Worm (Caenorhabditis elegans) whole organism, L2 larva: Measurements from ENCODE around the gene F33A8.7.

ENCODE experiments used
- C34F6.9 ChIP-seq: fragments of 150-350 bp; optimal IDR thresholded peaks from 2 replicates; lab custom pipeline; 2014; ENCODE audit warnings: missing biosample characterization, missing genetic modification characterization
- Y55F3AM.14 ChIP-seq: fragments of 200-800 bp; sonication (Bioruptor generic); optimal IDR thresholded peaks from 2 replicates; lab custom pipeline; 2018; ENCODE audit warnings: mild to moderate bottlenecking, missing genetic modification characterization, missing compliant biosample characterization
- ZK546.5 ChIP-seq: sonication (generic microtip); optimal IDR thresholded peaks from 2 replicates; lab custom pipeline; 2017; ENCODE audit warnings: missing biosample characterization, missing genetic modification characterization
- aly-2 ChIP-seq: fragments of 150-350 bp; optimal IDR thresholded peaks from 2 replicates; lab custom pipeline; 2014; ENCODE audit warnings: missing biosample characterization, missing genetic modification characterization
- ama-1 ChIP-seq: fragments of 150-350 bp; optimal IDR thresholded peaks from 2 replicates; lab custom pipeline; 2018; ENCODE audit warnings: inconsistent platforms
- blmp-1 ChIP-seq: sonication (generic microtip); optimal IDR thresholded peaks from 2 replicates; lab custom pipeline; 2017; ENCODE audit warnings: missing genetic modification characterization, mild to moderate bottlenecking, missing compliant biosample characterization, antibody characterized with exemption, moderate library complexity; ENCODE audit not compliant: insufficient read depth
- ceh-16 ChIP-seq: fragments of 150-350 bp; optimal IDR thresholded peaks from 2 replicates; lab custom pipeline; 2014; ENCODE audit warnings: missing biosample characterization, missing genetic modification characterization
- ceh-82 ChIP-seq: fragments of 150-350 bp; optimal IDR thresholded peaks from 2 replicates; lab custom pipeline; 2014; ENCODE audit warnings: missing biosample characterization, missing genetic modification characterization
- crh-2 ChIP-seq: sonication (generic microtip); optimal IDR thresholded peaks from 2 replicates; lab custom pipeline; 2017; ENCODE audit warnings: missing biosample characterization, missing genetic modification characterization
- dmd-4 ChIP-seq: sonication (generic microtip); optimal IDR thresholded peaks from 2 replicates; lab custom pipeline; 2017; ENCODE audit warnings: missing biosample characterization, missing genetic modification characterization
- egl-27 ChIP-seq: sonication (generic microtip); optimal IDR thresholded peaks from 3 replicates; lab custom pipeline; 2017; ENCODE audit warnings: missing biosample characterization, missing genetic modification reagents, missing genetic modification characterization
- elt-1 ChIP-seq: fragments of 150-350 bp; optimal IDR thresholded peaks from 2 replicates; lab custom pipeline; 2014; ENCODE audit warnings: missing biosample characterization, missing genetic modification characterization
- fos-1 ChIP-seq: fragments of 150-350 bp; optimal IDR thresholded peaks from 2 replicates; lab custom pipeline; 2014; ENCODE audit warnings: missing biosample characterization, missing genetic modification characterization
- lin-11 ChIP-seq: fragments of 150-350 bp; sonication (generic microtip); optimal IDR thresholded peaks from 2 replicates; lab custom pipeline; 2014; ENCODE audit warnings: missing biosample characterization, missing genetic modification characterization, inconsistent platforms, mixed read lengths
- lin-13 ChIP-seq: fragments of 150-350 bp; optimal IDR thresholded peaks from 2 replicates; lab custom pipeline; 2014; ENCODE audit warnings: missing biosample characterization, missing genetic modification reagents, missing genetic modification characterization
- lin-39 ChIP-seq: fragments of 150-350 bp; optimal IDR thresholded peaks from 2 replicates; lab custom pipeline; 2014; ENCODE audit warnings: missing biosample characterization, missing genetic modification reagents, missing genetic modification characterization
- lsy-2 ChIP-seq, 2 experiments: fragments of 150-350 bp in 1 of 2; sonication (generic microtip) in 1 of 2; optimal IDR thresholded peaks; 2 replicates each; lab custom pipeline; 2014 to 2017; ENCODE audit warnings: missing biosample characterization in 2 of 2, missing genetic modification characterization in 2 of 2
- nhr-10 ChIP-seq: sonication (generic microtip); optimal IDR thresholded peaks from 2 replicates; lab custom pipeline; 2017; ENCODE audit warnings: missing biosample characterization, missing genetic modification characterization
- nhr-11 ChIP-seq: fragments of 150-350 bp; optimal IDR thresholded peaks from 2 replicates; lab custom pipeline; 2014; ENCODE audit warnings: missing biosample characterization, missing genetic modification characterization
- nhr-12 ChIP-seq: fragments of 150-350 bp; optimal IDR thresholded peaks from 2 replicates; lab custom pipeline; 2014; ENCODE audit warnings: missing biosample characterization, missing genetic modification characterization
- nhr-129 ChIP-seq: fragments of 150-350 bp; optimal IDR thresholded peaks from 2 replicates; lab custom pipeline; 2014; ENCODE audit warnings: missing biosample characterization, missing genetic modification characterization
- nhr-21 ChIP-seq: fragments of 150-350 bp; optimal IDR thresholded peaks from 2 replicates; lab custom pipeline; 2014; ENCODE audit warnings: missing biosample characterization, missing genetic modification characterization
- nhr-23 ChIP-seq: fragments of 150-350 bp; optimal IDR thresholded peaks from 2 replicates; lab custom pipeline; 2014; ENCODE audit warnings: missing biosample characterization, missing genetic modification reagents, missing genetic modification characterization
- nhr-237 ChIP-seq: fragments of 150-350 bp; optimal IDR thresholded peaks from 2 replicates; lab custom pipeline; 2014; ENCODE audit warnings: missing biosample characterization, missing genetic modification characterization
- nhr-77 ChIP-seq: fragments of 150-350 bp; optimal IDR thresholded peaks from 2 replicates; lab custom pipeline; 2014; ENCODE audit warnings: missing biosample characterization, missing genetic modification characterization
- skn-1 ChIP-seq: sonication (generic microtip); optimal IDR thresholded peaks from 2 replicates; lab custom pipeline; 2017; ENCODE audit warnings: missing biosample characterization, missing genetic modification characterization
- unc-39 ChIP-seq: fragments of 150-350 bp; optimal IDR thresholded peaks from 2 replicates; lab custom pipeline; 2014; ENCODE audit warnings: missing biosample characterization, missing genetic modification characterization
- unc-55 ChIP-seq: fragments of 150-350 bp; sonication (generic microtip); optimal IDR thresholded peaks from 3 replicates; lab custom pipeline; 2014; ENCODE audit warnings: missing biosample characterization, missing genetic modification reagents, missing genetic modification characterization
- zag-1 ChIP-seq: fragments of 150-350 bp; optimal IDR thresholded peaks from 2 replicates; lab custom pipeline; 2014; ENCODE audit warnings: missing biosample characterization, missing genetic modification characterization
- ztf-11 ChIP-seq: sonication (generic microtip); optimal IDR thresholded peaks from 2 replicates; lab custom pipeline; 2017; ENCODE audit warnings: missing biosample characterization, missing genetic modification characterization

Gene F33A8.7

DNA sequence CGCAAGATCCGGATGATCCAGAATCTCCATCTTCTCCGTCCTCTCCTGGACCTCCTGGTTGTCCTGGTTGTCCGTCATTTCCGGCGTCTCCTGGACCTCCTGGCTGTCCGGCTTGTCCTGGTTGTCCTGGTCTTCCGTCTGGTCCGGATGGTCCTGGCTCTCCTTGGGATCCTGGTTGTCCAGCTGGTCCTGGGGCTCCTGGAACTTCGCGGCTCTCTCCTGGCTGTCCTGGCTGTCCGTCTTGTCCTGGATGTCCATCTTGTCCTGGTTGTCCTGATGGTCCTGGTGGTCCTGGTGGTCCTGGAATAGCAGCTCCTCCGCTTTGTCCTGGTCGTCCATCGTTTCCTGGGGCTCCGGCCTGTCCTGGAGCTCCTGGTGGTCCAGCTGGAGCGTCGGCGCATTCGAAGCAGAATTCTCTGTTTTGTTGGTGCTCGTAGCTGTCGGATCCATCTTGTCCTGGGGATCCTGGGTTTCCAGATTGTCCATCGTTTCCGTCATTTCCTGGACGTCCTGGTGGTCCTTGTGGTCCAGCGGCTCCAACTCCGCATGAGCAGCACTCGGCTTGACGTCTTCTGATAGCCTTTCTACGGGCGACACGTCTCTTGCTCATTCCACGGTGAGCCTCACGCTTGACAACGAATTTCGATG is 12.8 kb downstream of the F33A8.7 start:
- TF ChIP-seq egl-27 (tag; lab: Kevin White, UChicago) (no peak), fos-1 (tag; lab: Kevin White, UChicago) (no peak), unc-39 (tag; lab: Kevin White, UChicago) (no peak), nhr-21 (tag; lab: Kevin White, UChicago) (no peak), nhr-10 (no peak), elt-1 (tag; lab: Kevin White, UChicago) (no peak), nhr-11 (no peak), Y55F3AM.14 (GFP tag; lab: Kevin White, UChicago) (no peak), ZK546.5 (tag; lab: Kevin White, UChicago) (no peak), crh-2 (tag; lab: Kevin White, UChicago) (no peak), lsy-2 (tag; optimal IDR thresholded peaks at IDR 0.05; lab: Kevin White, UChicago) (no peak), zag-1 (no peak), lin-13 (no peak), nhr-237 (tag; lab: Kevin White, UChicago) (no peak)
- TF ChIP-seq, all 48 proteins: peak for 0

DNA sequence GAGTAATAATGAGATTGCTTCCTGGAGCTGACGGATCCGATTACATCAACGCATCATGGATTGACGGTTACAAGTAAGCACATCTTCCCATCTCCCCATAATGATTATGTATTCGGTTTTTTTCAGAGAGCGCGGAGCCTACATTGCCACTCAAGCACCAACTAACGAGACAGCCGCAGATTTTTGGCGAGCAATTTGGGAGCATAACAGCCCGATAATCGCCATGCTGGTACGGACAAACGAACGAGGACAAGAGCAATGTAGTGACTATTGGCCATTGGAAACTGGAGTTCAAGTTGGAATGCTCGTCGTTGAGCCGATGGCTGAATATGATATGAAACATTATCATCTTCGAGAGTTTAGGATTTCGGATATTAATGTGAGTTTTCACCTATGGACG is 14.6 kb downstream of the F33A8.7 start:
- no peak for TF ChIP-seq crh-2 (tag; lab: Kevin White, UChicago)
- no peak for TF ChIP-seq ama-1 (lab: Kevin White, UChicago)
- no peak for TF ChIP-seq blmp-1 (tag; lab: Kevin White, UChicago)
- TF ChIP-seq C34F6.9, result no peak
- TF ChIP-seq nhr-12 (tag; lab: Kevin White, UChicago), result no peak

DNA sequence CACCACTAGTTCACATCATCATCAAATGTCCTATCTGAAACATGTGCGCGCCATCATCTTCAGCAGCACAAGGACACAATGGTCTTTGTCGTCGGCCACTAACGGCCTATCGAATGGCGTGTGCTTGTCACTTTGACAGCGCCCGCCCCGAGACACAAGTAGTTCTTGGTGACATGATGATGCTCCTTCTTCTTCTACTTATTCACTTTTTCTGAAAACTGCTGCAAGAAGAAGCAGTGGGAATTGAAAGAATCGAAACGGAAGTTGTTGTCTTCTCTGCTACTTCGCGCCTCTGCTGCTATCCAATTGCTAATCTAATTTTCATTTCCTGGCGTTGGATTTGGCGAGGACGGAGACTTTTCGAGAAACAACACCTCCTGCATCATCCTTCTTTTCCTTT is 21.1 kb downstream of the F33A8.7 start:
- no peak for TF ChIP-seq ceh-82 (tag; lab: Kevin White, UChicago)
- peak; percentile 6 for TF ChIP-seq nhr-129 (tag; lab: Kevin White, UChicago)
- TF ChIP-seq Y55F3AM.14 (GFP tag; lab: Kevin White, UChicago), result no peak
- TF ChIP-seq unc-39 (tag; lab: Kevin White, UChicago), result no peak
- no peak for TF ChIP-seq aly-2 (tag; lab: Kevin White, UChicago)
- peak; percentile 2 for TF ChIP-seq lin-39 (tag; lab: Kevin White, UChicago)

DNA sequence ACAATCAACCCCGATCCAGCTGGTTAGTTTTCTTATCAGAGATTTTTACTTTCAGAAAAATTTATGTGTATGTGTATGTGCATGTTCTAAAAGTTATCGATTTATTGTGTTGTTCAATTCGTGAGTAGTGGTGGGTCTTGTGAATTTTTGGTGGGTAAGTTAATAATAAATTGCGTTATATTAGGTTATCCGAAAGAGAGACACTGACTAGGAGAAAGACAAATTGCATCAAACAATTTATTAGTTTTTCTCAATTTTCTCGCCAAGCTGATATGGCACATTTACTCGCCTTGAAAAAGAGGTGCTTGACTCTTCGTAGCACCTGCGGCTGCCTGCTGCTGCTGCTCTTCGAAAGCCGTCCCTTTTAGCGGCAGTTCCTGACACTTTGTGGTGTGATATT is 26.4 kb downstream of the F33A8.7 start:
- TF ChIP-seq ztf-11 (tag; lab: Kevin White, UChicago) (no peak), lin-39 (tag; lab: Kevin White, UChicago) (no peak)

DNA sequence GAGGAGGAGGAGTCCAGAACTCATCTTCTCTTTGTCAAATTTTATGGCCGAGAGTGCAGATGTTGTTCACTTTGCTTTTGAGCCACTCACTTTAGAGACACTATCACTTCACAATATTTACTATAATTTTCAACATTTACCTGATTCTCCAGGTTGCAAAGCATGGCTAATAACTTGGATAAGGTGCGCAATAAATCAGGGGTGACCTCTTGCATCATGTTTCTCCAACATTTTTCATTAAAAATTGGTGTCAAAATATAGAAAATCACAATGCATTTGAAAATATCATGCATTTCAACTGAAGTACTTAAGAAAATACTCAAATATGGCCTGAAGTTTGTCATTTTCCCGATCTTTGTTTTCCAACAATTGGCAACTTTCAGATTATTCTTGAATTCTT is 29.9 kb downstream of the F33A8.7 start:
- TF ChIP-seq lin-39 (tag; lab: Kevin White, UChicago) (no peak), fos-1 (tag; lab: Kevin White, UChicago) (no peak), dmd-4 (no peak), nhr-11 (no peak), lin-11 (tag; lab: Kevin White, UChicago) (no peak), ZK546.5 (tag; lab: Kevin White, UChicago) (no peak), Y55F3AM.14 (GFP tag; lab: Kevin White, UChicago) (no peak), aly-2 (tag; lab: Kevin White, UChicago) (no peak), nhr-23 (tag; lab: Kevin White, UChicago) (no peak), nhr-77 (tag; lab: Kevin White, UChicago) (no peak), skn-1 (no peak), ztf-11 (tag; lab: Kevin White, UChicago) (no peak), egl-27 (tag; lab: Kevin White, UChicago) (no peak)

DNA sequence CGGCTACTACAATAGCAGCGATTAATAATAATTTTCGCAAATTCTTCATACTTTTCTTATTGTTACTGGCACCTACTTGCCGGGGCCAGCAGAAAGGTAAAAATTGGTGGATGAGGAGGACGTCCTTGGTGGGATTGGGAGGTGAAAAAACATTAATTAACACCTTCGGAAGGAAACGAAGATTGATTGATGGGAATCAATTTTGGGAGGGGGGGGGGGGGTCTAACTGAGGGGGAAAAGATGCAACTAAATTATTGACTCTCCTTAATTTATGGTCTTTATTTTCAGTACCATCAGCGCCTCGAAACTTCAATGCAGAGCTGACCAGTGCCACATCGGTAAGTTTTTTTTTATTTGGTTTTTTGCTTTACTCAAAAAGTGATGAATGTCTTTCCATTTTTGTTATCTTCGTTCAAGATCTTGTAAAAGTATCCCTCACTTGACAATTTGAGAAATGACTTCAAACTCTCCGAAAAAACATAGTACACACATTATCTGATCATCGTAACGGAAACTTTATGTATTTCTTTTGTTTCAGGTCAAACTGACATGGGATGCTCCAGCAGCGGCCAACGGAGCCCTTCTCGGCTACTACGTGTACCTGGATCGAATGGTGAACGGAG is 31.7 kb downstream of the F33A8.7 start:
- TF ChIP-seq unc-55 (GFP tag; lab: Kevin White, UChicago) (peak; percentile 34), crh-2 (tag; lab: Kevin White, UChicago) (no peak), ceh-16 (peak; percentile 18)
